Worm (Caenorhabditis elegans): Measurements from ENCODE around the gene Y38C1AA.19.
"Not testable (repeated sequence)": the region's sequence is repeated elsewhere in the genome, so short reads cannot be mapped to it uniquely, and the experiment has no call there.

Gene Y38C1AA.19

ce11 chrIV:159864-160263 lies at the start of gene Y38C1AA.19:
TSS of gene Y38C1AA.19 (plus strand) at chrIV:160164.
- TF ChIP-seq egl-27 (tag; optimal IDR thresholded peaks at IDR 0.05) (no peak), mbf-1 (tag; optimal IDR thresholded peaks at IDR 0.05) (no peak), F13H6.1 (tag; optimal IDR thresholded peaks at IDR 0.05) (no peak), C34F6.9 (tag; optimal IDR thresholded peaks at IDR 0.05) (no peak), crh-2 (tag; optimal IDR thresholded peaks at IDR 0.05) (no peak), mdl-1 (tag; optimal IDR thresholded peaks at IDR 0.05) (no peak), unc-39 (tag; optimal IDR thresholded peaks at IDR 0.05) (no peak), sem-4 (tag; optimal IDR thresholded peaks at IDR 0.05) (no peak), ceh-16 (tag; optimal IDR thresholded peaks at IDR 0.05) (no peak), R02D3.7 (tag; optimal IDR thresholded peaks at IDR 0.05) (no peak), elt-3 (tag; optimal IDR thresholded peaks at IDR 0.05) (no peak)

- not testable (repeated sequence) for TF ChIP-seq crh-2, aly-2, mbf-1 (tag; optimal IDR thresholded peaks at IDR 0.05)
Observed at ce11 chrIV:111377-111776, 48.6 kb upstream of the Y38C1AA.19 start, which contains the start of gene F29C4.4. TSS of gene F29C4.4 (plus strand) at chrIV:111677.

- no peak for TF ChIP-seq nhr-21 (tag; optimal IDR thresholded peaks at IDR 0.05)
- TF ChIP-seq mbf-1 (tag; optimal IDR thresholded peaks at IDR 0.05) = no peak
Observed at ce11 chrIV:118786-119185, 41.2 kb upstream of the Y38C1AA.19 start.

DNA sequence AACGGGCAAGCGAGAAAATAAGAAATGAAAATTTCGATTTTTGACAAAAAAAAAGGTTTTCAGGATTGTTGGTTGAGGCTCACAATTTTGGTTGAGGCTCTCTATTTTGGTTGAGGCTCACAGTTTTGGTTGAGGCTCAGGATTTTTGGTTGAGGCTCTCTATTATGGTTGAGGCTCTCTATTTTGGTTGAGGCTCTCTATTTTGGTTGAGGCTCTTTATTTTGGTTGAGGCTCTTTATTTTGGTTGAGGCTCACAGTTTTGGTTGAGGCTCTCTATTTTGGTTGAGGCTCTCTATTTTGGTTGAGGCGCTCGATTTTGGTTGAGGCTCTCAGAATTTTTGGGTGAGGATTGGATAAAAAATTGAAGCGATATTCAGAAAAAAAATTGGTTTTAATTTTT lies 40.2 kb upstream of the Y38C1AA.19 start:
- TF ChIP-seq mab-5 (tag; optimal IDR thresholded peaks at IDR 0.05) = no peak
- no peak for TF ChIP-seq nhr-25 (tag; optimal IDR thresholded peaks at IDR 0.05)
- TF ChIP-seq nhr-237 (tag; optimal IDR thresholded peaks at IDR 0.05) = no peak
- no peak for TF ChIP-seq elt-3 (tag; optimal IDR thresholded peaks at IDR 0.05)
- TF ChIP-seq alr-1 (tag; optimal IDR thresholded peaks at IDR 0.05) = no peak
- TF ChIP-seq C34F6.9 (tag; optimal IDR thresholded peaks at IDR 0.05) = no peak

DNA sequence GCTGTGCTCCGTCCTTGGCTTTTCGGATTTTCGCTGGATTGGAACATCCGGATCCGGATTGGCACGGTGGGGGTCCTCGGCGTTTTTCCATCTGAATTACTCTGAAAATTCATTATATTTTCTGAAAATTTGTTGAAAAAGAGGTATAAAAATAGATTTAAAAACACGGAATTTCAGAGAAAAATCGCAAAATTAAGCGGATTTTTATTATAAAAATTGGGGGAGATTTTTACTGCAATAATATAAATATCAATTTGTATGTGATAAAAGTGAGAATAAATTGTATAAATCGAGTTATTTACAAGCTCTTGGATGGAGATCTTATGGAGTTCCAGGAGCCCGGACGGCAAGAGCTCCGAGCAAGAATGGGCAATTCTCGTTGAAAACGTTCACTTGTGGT lies 38.4 kb upstream of the Y38C1AA.19 start, which contains the start of gene tut-1:
Gene tut-1, minus strand, starts transcription at position 101 of the 400 bp plus-strand sequence.
- TF ChIP-seq nhr-129 (tag; optimal IDR thresholded peaks at IDR 0.05) = no peak
- TF ChIP-seq nhr-12 (tag; optimal IDR thresholded peaks at IDR 0.05) = no peak
- no peak for TF ChIP-seq ztf-4 (tag; optimal IDR thresholded peaks at IDR 0.05)
- TF ChIP-seq nhr-11 (tag; optimal IDR thresholded peaks at IDR 0.05) = no peak
- TF ChIP-seq zag-1 (tag; optimal IDR thresholded peaks at IDR 0.05) = no peak
- TF ChIP-seq dmd-4 (tag; optimal IDR thresholded peaks at IDR 0.05) = no peak

ce11 chrIV:125881-126781 lies 33.8 kb upstream of the Y38C1AA.19 start, which contains the start of the genes grld-1 and cox-6C:
TSS of gene grld-1 (minus strand) at chrIV:125931.
TSS of gene cox-6C (plus strand) at chrIV:126731.
- TF ChIP-seq nhr-21 (tag; optimal IDR thresholded peaks at IDR 0.05) (peak; percentile 9), nhr-12 (tag; optimal IDR thresholded peaks at IDR 0.05) (no peak), mab-5 (tag; optimal IDR thresholded peaks at IDR 0.05) (no peak), unc-55 (GFP tag; optimal IDR thresholded peaks at IDR 0.05) (peak; percentile 78), zag-1 (tag; optimal IDR thresholded peaks at IDR 0.05) (peak; percentile 19), Y55F3AM.14 (GFP tag; optimal IDR thresholded peaks at IDR 0.05) (no peak), nhr-23 (tag; optimal IDR thresholded peaks at IDR 0.05) (no peak), egl-27 (tag; optimal IDR thresholded peaks at IDR 0.05) (peak; percentile 1), ztf-11 (tag; optimal IDR thresholded peaks at IDR 0.05) (no peak), crh-2 (tag; optimal IDR thresholded peaks at IDR 0.05) (peak; percentile 53), nhr-6 (tag; optimal IDR thresholded peaks at IDR 0.05) (peak; percentile 5), sma-3 (GFP tag; optimal IDR thresholded peaks at IDR 0.05) (peak; percentile 51), lin-11 (tag; optimal IDR thresholded peaks at IDR 0.05) (peak; percentile 25), nhr-25 (tag; optimal IDR thresholded peaks at IDR 0.05) (no peak), sem-4 (tag; optimal IDR thresholded peaks at IDR 0.05) (no peak), gmeb-1 (tag; optimal IDR thresholded peaks at IDR 0.05) (peak; percentile 53), fos-1 (tag; optimal IDR thresholded peaks at IDR 0.05) (peak; percentile 34), lin-13 (GFP tag; optimal IDR thresholded peaks at IDR 0.05) (peak; percentile 71), ama-1 (optimal IDR thresholded peaks at IDR 0.05) (no peak), nhr-11 (tag; optimal IDR thresholded peaks at IDR 0.05) (no peak), skn-1 (tag; optimal IDR thresholded peaks at IDR 0.05) (no peak), mdl-1 (tag; optimal IDR thresholded peaks at IDR 0.05) (peak in 1 of 2 experiments; percentile 14), ztf-1 (GFP tag; conservative IDR thresholded peaks at IDR 0.05) (no peak), nhr-129 (tag; optimal IDR thresholded peaks at IDR 0.05) (peak; percentile 58), sma-9 (GFP tag; optimal IDR thresholded peaks at IDR 0.05) (peak; percentile 25), sma-9 (tag; optimal IDR thresholded peaks at IDR 0.05) (no peak), F13H6.1 (tag; optimal IDR thresholded peaks at IDR 0.05) (peak; percentile 64), peb-1 (tag; optimal IDR thresholded peaks at IDR 0.05) (no peak), snpc-4 (tag; optimal IDR thresholded peaks at IDR 0.05) (no peak), lin-39 (tag; optimal IDR thresholded peaks at IDR 0.05) (no peak), dmd-4 (tag; optimal IDR thresholded peaks at IDR 0.05) (no peak)

Data from whole organism, L2 larva.